Worm (Caenorhabditis elegans) whole organism, L3 larva: ENCODE measurements around the gene C04H5.7.

Experiments used
- ZK546.5 ChIP-seq: sonication (generic microtip); optimal IDR thresholded peaks from 2 replicates; lab custom pipeline; 2017; ENCODE audit warnings: missing biosample characterization, missing genetic modification characterization
- ama-1 ChIP-seq: fragments of 150-350 bp; optimal IDR thresholded peaks from 2 replicates; lab custom pipeline; 2018
- ceh-82 ChIP-seq: fragments of 150-350 bp; optimal IDR thresholded peaks from 2 replicates; lab custom pipeline; 2014; ENCODE audit warnings: missing biosample characterization, missing genetic modification characterization
- daf-12 ChIP-seq: fragments of 150-350 bp; optimal IDR thresholded peaks from 2 replicates; lab custom pipeline; 2014; ENCODE audit warnings: missing biosample characterization, missing genetic modification reagents, missing genetic modification characterization
- elt-2 ChIP-seq: sonication (generic microtip); optimal IDR thresholded peaks from 2 replicates; lab custom pipeline; 2016; ENCODE audit warnings: missing genetic modification reagents, mild to moderate bottlenecking, missing genetic modification characterization, missing compliant biosample characterization
- fkh-10 ChIP-seq: sonication (generic microtip); optimal IDR thresholded peaks from 2 replicates; lab custom pipeline; 2017; ENCODE audit warnings: missing biosample characterization, missing genetic modification reagents, missing genetic modification characterization
- lsy-12 ChIP-seq: sonication (generic microtip); optimal IDR thresholded peaks from 2 replicates; lab custom pipeline; 2016; ENCODE audit warnings: mild to moderate bottlenecking, missing genetic modification characterization, missing compliant biosample characterization
- nhr-43 ChIP-seq: sonication (generic microtip); optimal IDR thresholded peaks from 2 replicates; lab custom pipeline; 2016; ENCODE audit warnings: mild to moderate bottlenecking, missing genetic modification characterization, missing compliant biosample characterization; ENCODE audit not compliant: poor library complexity, severe bottlenecking
- sea-2 ChIP-seq: fragments of 150-350 bp; sonication (generic microtip); optimal IDR thresholded peaks from 4 replicates; lab custom pipeline; 2014; ENCODE audit warnings: missing biosample characterization, missing genetic modification reagents, missing genetic modification characterization
- snpc-4 ChIP-seq: fragments of 150-350 bp; optimal IDR thresholded peaks from 2 replicates; lab custom pipeline; 2014; ENCODE audit warnings: missing biosample characterization, missing genetic modification characterization
- unc-39 ChIP-seq: sonication (generic microtip); optimal IDR thresholded peaks from 4 replicates; lab custom pipeline; 2017; ENCODE audit warnings: missing biosample characterization, missing genetic modification characterization

ce11 chrII:14537728-14538127 is at the start of gene C04H5.7, which contains the start of gene clec-147:
- TF ChIP-seq sea-2 (no peak), snpc-4 (tag; lab: Kevin White, UChicago) (no peak), daf-12 (tag; lab: Kevin White, UChicago) (no peak), ama-1 (lab: Kevin White, UChicago) (no peak), elt-2 (tag; lab: Kevin White, UChicago) (no peak), ceh-82 (no peak), nhr-43 (tag; lab: Kevin White, UChicago) (no peak), ZK546.5 (no peak), unc-39 (no peak), fkh-10 (no peak), lsy-12 (no peak)
